Worm (Caenorhabditis elegans): ENCODE measurements around the gene octr-1.

DNA sequence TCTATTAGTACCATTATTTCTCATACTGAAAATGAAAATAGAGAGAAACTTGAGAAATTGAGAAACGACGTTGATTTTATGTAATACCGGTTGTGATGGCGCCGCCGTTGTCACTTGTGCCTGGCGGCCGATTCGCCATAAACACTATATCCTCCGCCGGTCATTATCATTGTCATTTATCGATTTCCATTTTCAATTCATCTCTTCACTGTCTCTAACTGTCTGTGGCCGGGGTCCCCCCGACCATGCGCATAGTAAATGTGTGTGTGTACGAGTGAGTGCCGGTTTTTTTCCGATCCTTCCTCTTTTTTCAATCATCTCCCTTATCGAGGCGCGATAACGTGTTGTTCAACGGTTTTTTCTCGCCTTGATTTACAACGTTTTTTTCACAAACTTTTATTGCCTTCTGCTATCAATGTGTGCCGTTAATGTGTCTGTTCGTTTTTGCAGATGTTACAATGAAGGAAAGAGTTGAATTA, 7.7 kb downstream of the octr-1 start, which contains the start of gene F14D12.1:
- TF ChIP-seq lin-13 (GFP tag; optimal IDR thresholded peaks at IDR 0.05) (no peak), unc-62 (GFP tag; optimal IDR thresholded peaks at IDR 0.05) (no peak), lin-39 (tag; optimal IDR thresholded peaks at IDR 0.05) (no peak)
